Worm (Caenorhabditis elegans): Measurements from ENCODE around the gene aqp-3.

DNA sequence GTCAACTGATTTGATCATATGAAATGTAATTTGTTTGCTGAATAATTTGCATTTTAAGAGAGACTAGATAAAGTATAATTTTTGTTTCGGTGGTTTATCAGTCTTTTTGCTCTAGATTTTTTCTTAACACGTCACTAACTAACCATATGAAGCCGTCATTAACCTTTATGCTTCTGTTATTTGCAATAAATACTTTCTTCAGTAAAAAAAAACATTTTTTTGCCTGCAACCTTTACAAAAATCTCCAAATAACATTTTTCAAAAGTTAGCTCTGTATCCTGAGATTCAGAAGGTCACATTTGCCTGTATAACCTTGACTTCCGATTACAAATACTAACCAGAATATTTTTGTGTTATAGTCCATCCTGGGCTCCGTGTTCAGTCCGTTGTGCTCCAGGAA, 4.5 kb upstream of the aqp-3 start:
- TF ChIP-seq snpc-4 (tag; optimal IDR thresholded peaks at IDR 0.05) (no peak), ceh-39 (tag; optimal IDR thresholded peaks at IDR 0.05) (no peak), ces-1 (GFP tag; optimal IDR thresholded peaks at IDR 0.05) (no peak)
